Fruit fly (Drosophila melanogaster) Kc167 (cell line): Measurements from ENCODE around the gene Mbs.

Experiments
- Myc ChIP-seq: fragments of >200 bp; optimal IDR thresholded peaks from 2 replicates; lab custom pipeline; 2017; ENCODE audit warnings: missing external identifiers
- Sin3A ChIP-seq: fragments of >200 bp; optimal IDR thresholded peaks from 2 replicates; lab custom pipeline; 2018; ENCODE audit warnings: missing external identifiers
- h ChIP-seq: fragments of >200 bp; optimal IDR thresholded peaks from 3 replicates; lab custom pipeline; 2018; ENCODE audit warnings: missing external identifiers
- insv ChIP-seq: fragments of >200 bp; optimal IDR thresholded peaks from 3 replicates; lab custom pipeline; 2018; ENCODE audit warnings: missing external identifiers
- psq ChIP-seq: fragments of >200 bp; optimal IDR thresholded peaks from 2 replicates; lab custom pipeline; 2017; ENCODE audit warnings: missing external identifiers
- ttk ChIP-seq: sonication (Bioruptor generic); optimal IDR thresholded peaks from 2 replicates; lab custom pipeline; 2017; ENCODE audit warnings: missing external identifiers

The Mbs gene

dm6 chr3L:16051719-16052122 is at the start of gene Mbs:
Gene Mbs (plus strand): TSS chr3L:16051959.
- TF ChIP-seq psq (lab: Kevin White, UChicago) (no peak), h (lab: Kevin White, UChicago) (no peak), insv (lab: Kevin White, UChicago) (no peak), ttk (lab: Kevin White, UChicago) (no peak), Myc (lab: Kevin White, UChicago) (no peak), Sin3A (lab: Kevin White, UChicago) (no peak)

dm6 chr3L:16002116-16002716 is 49.5 kb upstream of the Mbs start:
- no peak for TF ChIP-seq Myc (lab: Kevin White, UChicago)
- TF ChIP-seq ttk (lab: Kevin White, UChicago), result no peak
- TF ChIP-seq h (lab: Kevin White, UChicago), result no peak
- no peak for TF ChIP-seq psq (lab: Kevin White, UChicago)
- TF ChIP-seq Sin3A (lab: Kevin White, UChicago), result no peak
- no peak for TF ChIP-seq insv (lab: Kevin White, UChicago)

- peak; percentile 14 for TF ChIP-seq psq (lab: Kevin White, UChicago)
- TF ChIP-seq h (lab: Kevin White, UChicago), result no peak
Measured at dm6 chr3L:16004401-16005237, 47.1 kb upstream of the Mbs start, which contains the start of the genes hzg and mRpS31. Gene hzg (minus strand): TSS chr3L:16004736. Gene mRpS31 (plus strand): TSS chr3L:16005193.

- no peak for TF ChIP-seq ttk (lab: Kevin White, UChicago)
- no peak for TF ChIP-seq Myc (lab: Kevin White, UChicago)
- TF ChIP-seq insv (lab: Kevin White, UChicago), result no peak
- TF ChIP-seq Sin3A (lab: Kevin White, UChicago), result no peak
- no peak for TF ChIP-seq psq (lab: Kevin White, UChicago)
- TF ChIP-seq h (lab: Kevin White, UChicago), result no peak
Measured at dm6 chr3L:16010176-16010575, 41.6 kb upstream of the Mbs start.

- no peak for TF ChIP-seq Myc (lab: Kevin White, UChicago)
- no peak for TF ChIP-seq insv (lab: Kevin White, UChicago)
- no peak for TF ChIP-seq psq (lab: Kevin White, UChicago)
- no peak for TF ChIP-seq ttk (lab: Kevin White, UChicago)
- no peak for TF ChIP-seq Sin3A (lab: Kevin White, UChicago)
- no peak for TF ChIP-seq h (lab: Kevin White, UChicago)
Measured at dm6 chr3L:16011319-16012210, 40.2 kb upstream of the Mbs start, which contains the start of gene mib1. Gene mib1 (minus strand): TSS chr3L:16011812.

dm6 chr3L:16012315-16012950 is 39.3 kb upstream of the Mbs start:
- TF ChIP-seq ttk (lab: Kevin White, UChicago), result no peak
- TF ChIP-seq Sin3A (lab: Kevin White, UChicago), result no peak
- no peak for TF ChIP-seq insv (lab: Kevin White, UChicago)
- no peak for TF ChIP-seq h (lab: Kevin White, UChicago)
- TF ChIP-seq Myc (lab: Kevin White, UChicago), result no peak
- no peak for TF ChIP-seq psq (lab: Kevin White, UChicago)

- TF ChIP-seq insv (lab: Kevin White, UChicago), result no peak
- no peak for TF ChIP-seq ttk (lab: Kevin White, UChicago)
- no peak for TF ChIP-seq Sin3A (lab: Kevin White, UChicago)
- no peak for TF ChIP-seq h (lab: Kevin White, UChicago)
- TF ChIP-seq psq (lab: Kevin White, UChicago), result no peak
Measured at dm6 chr3L:16013198-16013982, 38.4 kb upstream of the Mbs start.

DNA sequence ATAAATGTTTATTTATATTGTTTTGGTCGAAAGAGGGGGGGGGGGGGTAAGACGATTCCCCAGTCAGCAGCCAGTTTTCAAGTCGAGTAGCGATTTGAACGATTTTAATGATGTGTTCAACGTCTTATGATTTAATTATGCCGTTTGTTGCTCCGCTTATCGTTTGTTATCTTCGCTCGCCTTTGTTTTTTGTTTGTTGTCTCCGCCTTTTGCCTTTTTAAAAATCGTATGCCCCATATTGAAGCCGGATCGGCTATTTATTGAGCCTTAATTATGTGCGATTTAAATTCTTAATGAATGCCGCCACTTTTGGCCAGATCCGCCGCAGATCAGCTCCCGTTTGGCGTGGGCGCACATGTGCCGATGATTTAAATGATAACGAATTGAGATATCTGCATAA is 37.2 kb upstream of the Mbs start:
- no peak for TF ChIP-seq psq (lab: Kevin White, UChicago)
- no peak for TF ChIP-seq h (lab: Kevin White, UChicago)
- no peak for TF ChIP-seq ttk (lab: Kevin White, UChicago)
- no peak for TF ChIP-seq Sin3A (lab: Kevin White, UChicago)
- no peak for TF ChIP-seq Myc (lab: Kevin White, UChicago)
- TF ChIP-seq insv (lab: Kevin White, UChicago), result no peak

DNA sequence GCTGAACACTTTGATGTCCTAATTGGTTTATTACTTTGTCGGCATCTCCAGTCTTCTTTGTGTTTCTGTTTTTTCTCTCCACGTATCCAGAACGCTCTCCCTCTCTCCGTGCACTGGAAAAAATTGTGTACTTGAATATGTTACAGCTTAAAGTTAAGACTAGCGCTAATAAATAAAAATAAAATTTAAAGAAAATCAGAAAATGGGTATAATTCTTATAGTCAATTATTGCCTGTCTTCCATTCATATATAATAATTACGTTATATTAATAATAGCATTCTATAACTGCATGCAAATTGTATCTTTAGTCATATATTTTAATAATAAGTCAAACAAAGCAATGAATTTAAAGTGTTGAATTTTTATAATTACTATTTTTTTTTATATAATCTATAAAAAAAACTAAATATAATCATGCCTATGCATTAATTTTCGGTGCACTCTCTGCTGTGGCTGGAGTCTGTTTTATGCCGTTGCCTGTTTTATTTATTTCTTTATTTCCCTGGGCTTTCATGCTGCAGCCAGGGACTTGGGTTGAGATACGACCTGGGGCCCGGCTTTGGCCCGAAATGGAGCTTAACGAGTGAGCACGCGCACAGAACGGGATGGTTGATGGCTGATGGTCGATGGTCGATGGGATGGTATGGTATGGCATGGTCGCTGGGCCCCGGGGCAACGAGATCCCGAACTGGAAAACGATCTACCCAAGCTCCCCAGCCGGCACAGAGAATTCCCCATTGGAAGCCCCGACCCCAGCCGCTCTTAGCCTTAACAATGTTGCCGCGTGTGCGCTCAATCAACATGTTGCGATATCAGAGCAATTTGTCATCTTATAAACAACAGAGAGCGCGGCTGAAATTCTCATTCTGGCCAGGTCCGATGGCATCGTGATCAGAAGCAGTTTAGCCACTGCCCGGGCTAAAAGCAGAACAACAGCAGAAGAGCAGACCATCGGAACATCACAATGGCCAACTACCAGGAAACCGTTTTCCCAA is 35.7 kb upstream of the Mbs start:
- TF ChIP-seq Myc (lab: Kevin White, UChicago) (no peak), insv (lab: Kevin White, UChicago) (no peak), psq (lab: Kevin White, UChicago) (no peak), Sin3A (lab: Kevin White, UChicago) (no peak), ttk (lab: Kevin White, UChicago) (no peak), h (lab: Kevin White, UChicago) (no peak)
